Fruit fly (Drosophila melanogaster) whole organism, embryonic: ENCODE measurements around the gene CG43389.

Experiments
- Aef1 ChIP-seq: fragments of 200-800 bp; sonication (Bioruptor generic); IDR thresholded peaks from 3 replicates; pipeline ENCODE4 v1.3.6; 2022; ENCODE audit warnings: missing biosample characterization, missing genetic modification characterization
- CG12219 ChIP-seq: fragments of 200-800 bp; sonication (Bioruptor generic); optimal IDR thresholded peaks from 3 replicates; lab custom pipeline; 2018; ENCODE audit warnings: missing biosample characterization, mild to moderate bottlenecking, missing genetic modification characterization
- CG12391 ChIP-seq: fragments of 200-800 bp; sonication (Bioruptor generic); optimal IDR thresholded peaks from 3 replicates; lab custom pipeline; 2018; ENCODE audit warnings: missing biosample characterization, mild to moderate bottlenecking, missing genetic modification characterization, moderate library complexity
- CG12744 ChIP-seq: fragments of 200-800 bp; sonication (Bioruptor generic); optimal IDR thresholded peaks from 2 replicates; lab custom pipeline; 2016; ENCODE audit warnings: missing biosample characterization, missing genetic modification characterization
- CG13775 ChIP-seq: fragments of 200-800 bp; sonication (Bioruptor generic); optimal IDR thresholded peaks from 3 replicates; lab custom pipeline; 2017; ENCODE audit warnings: missing biosample characterization, mild to moderate bottlenecking, missing genetic modification characterization
- CG15601 ChIP-seq: fragments of 200-800 bp; sonication (Bioruptor generic); optimal IDR thresholded peaks from 3 replicates; lab custom pipeline; 2019; ENCODE audit warnings: missing biosample characterization, mild to moderate bottlenecking, missing genetic modification characterization, moderate library complexity
- CG16813 ChIP-seq: fragments of 200-800 bp; sonication (Bioruptor generic); IDR thresholded peaks from 3 replicates; pipeline ENCODE4 v1.3.6; 2022; ENCODE audit warnings: missing biosample characterization, missing genetic modification characterization; ENCODE audit not compliant: partially characterized antibody
- CG17361 ChIP-seq: fragments of 200-800 bp; sonication (Bioruptor generic); IDR thresholded peaks from 3 replicates; pipeline ENCODE4 v1.3.6; 2022; ENCODE audit warnings: missing biosample characterization, missing genetic modification characterization
- CG17912 ChIP-seq: fragments of 200-800 bp; sonication (Bioruptor generic); optimal IDR thresholded peaks from 2 replicates; lab custom pipeline; 2018; ENCODE audit warnings: missing biosample characterization, mild to moderate bottlenecking, missing genetic modification characterization
- CG31224 ChIP-seq: fragments of 200-800 bp; sonication (Bioruptor generic); IDR thresholded peaks from 2 replicates; pipeline ENCODE4 v1.3.6; 2022; ENCODE audit warnings: missing biosample characterization, missing genetic modification characterization
- CG34422 ChIP-seq: fragments of 200-800 bp; sonication (Bioruptor generic); IDR thresholded peaks from 3 replicates; pipeline ENCODE4 v1.3.6; 2022; ENCODE audit warnings: missing biosample characterization, missing genetic modification characterization
- CG42726 ChIP-seq: fragments of 200-800 bp; sonication (Bioruptor generic); IDR thresholded peaks from 2 replicates; pipeline ENCODE4 v1.3.6; 2022; ENCODE audit warnings: missing biosample characterization, missing genetic modification characterization; ENCODE audit not compliant: partially characterized antibody
- CG4424 ChIP-seq: fragments of 200-800 bp; sonication (Bioruptor generic); optimal IDR thresholded peaks from 3 replicates; lab custom pipeline; 2016; ENCODE audit warnings: missing biosample characterization, missing genetic modification characterization
- CG6272 ChIP-seq: fragments of 200-800 bp; sonication (Bioruptor generic); IDR thresholded peaks from 2 replicates; pipeline ENCODE4 v1.3.6; 2022; ENCODE audit warnings: missing biosample characterization, missing genetic modification characterization
- CG7556 ChIP-seq: fragments of 200-800 bp; sonication (Bioruptor generic); optimal IDR thresholded peaks from 2 replicates; lab custom pipeline; 2017; ENCODE audit warnings: missing biosample characterization, mild to moderate bottlenecking, missing genetic modification characterization
- CG7745 ChIP-seq: fragments of 200-800 bp; sonication (Bioruptor generic); optimal IDR thresholded peaks from 2 replicates; lab custom pipeline; 2018; ENCODE audit warnings: missing biosample characterization, mild to moderate bottlenecking, missing genetic modification characterization, moderate library complexity
- CkIIα-i1 ChIP-seq: fragments of 200-800 bp; sonication (Bioruptor generic); IDR thresholded peaks from 2 replicates; pipeline ENCODE4 v1.3.6; 2022; ENCODE audit warnings: missing biosample characterization, missing genetic modification characterization
- Dbx ChIP-seq: fragments of 200-800 bp; sonication (Bioruptor generic); IDR thresholded peaks from 3 replicates; pipeline ENCODE4 v1.3.6; 2022; ENCODE audit warnings: missing biosample characterization, missing genetic modification characterization
- Doc3 ChIP-seq: fragments of 200-800 bp; sonication (Bioruptor generic); IDR thresholded peaks from 3 replicates; pipeline ENCODE4 v1.3.6; 2022; ENCODE audit warnings: missing biosample characterization, missing genetic modification characterization; ENCODE audit not compliant: partially characterized antibody
- Drgx ChIP-seq: fragments of 200-800 bp; sonication (Bioruptor generic); IDR thresholded peaks from 2 replicates; pipeline ENCODE4 v1.3.6; 2022; ENCODE audit warnings: missing biosample characterization, missing genetic modification characterization
- E2f2 ChIP-seq: fragments of 200-800 bp; sonication (Bioruptor generic); IDR thresholded peaks from 2 replicates; pipeline ENCODE4 v1.3.6; 2022; ENCODE audit warnings: missing biosample characterization, missing genetic modification characterization
- Ets97D ChIP-seq: fragments of 200-800 bp; sonication (Bioruptor generic); optimal IDR thresholded peaks from 3 replicates; lab custom pipeline; 2016; ENCODE audit warnings: missing biosample characterization, missing genetic modification characterization
- HmgD ChIP-seq: fragments of 200-800 bp; sonication (Bioruptor generic); optimal IDR thresholded peaks from 3 replicates; lab custom pipeline; 2016; ENCODE audit warnings: missing biosample characterization, missing genetic modification characterization
- Med ChIP-seq: fragments of 200-800 bp; sonication (Bioruptor generic); peaks from one replicate; lab custom pipeline; 2016; ENCODE audit warnings: missing biosample characterization, missing genetic modification characterization, mild to moderate bottlenecking, inconsistent platforms, moderate library complexity
- Myb ChIP-seq: fragments of 200-800 bp; sonication (Bioruptor generic); optimal IDR thresholded peaks from 2 replicates; lab custom pipeline; 2016; ENCODE audit warnings: missing biosample characterization, missing genetic modification characterization
- NK7.1 ChIP-seq: fragments of 200-800 bp; sonication (Bioruptor generic); optimal IDR thresholded peaks from 3 replicates; lab custom pipeline; 2016; ENCODE audit warnings: missing biosample characterization, missing genetic modification characterization
- NfI ChIP-seq: fragments of 200-800 bp; sonication (Bioruptor generic); optimal IDR thresholded peaks from 3 replicates; lab custom pipeline; 2018; ENCODE audit warnings: missing biosample characterization, mild to moderate bottlenecking, missing genetic modification characterization, moderate library complexity
- Pdp1 ChIP-seq, 2 experiments: fragments of 200-800 bp; sonication (Bioruptor generic); optimal IDR thresholded peaks; 3 replicates each; lab custom pipeline; 2016; ENCODE audit warnings: missing biosample characterization in 2 of 2, missing genetic modification characterization in 2 of 2, mild to moderate bottlenecking in 1 of 2, moderate library complexity in 1 of 2
- Xrp1 ChIP-seq: fragments of 200-800 bp; sonication (Bioruptor generic); IDR thresholded peaks from 2 replicates; pipeline ENCODE4 v1.3.6; 2022; ENCODE audit warnings: missing biosample characterization, missing genetic modification characterization
- cg ChIP-seq: fragments of 200-800 bp; sonication (Bioruptor generic); optimal IDR thresholded peaks from 3 replicates; lab custom pipeline; 2019; ENCODE audit warnings: missing biosample characterization, mild to moderate bottlenecking, missing genetic modification characterization, moderate library complexity
- corto ChIP-seq: fragments of 200-800 bp; sonication (Bioruptor generic); optimal IDR thresholded peaks from 2 replicates; lab custom pipeline; 2016; ENCODE audit warnings: missing biosample characterization, mild to moderate bottlenecking, missing genetic modification characterization, moderate library complexity
- crol ChIP-seq: fragments of 200-800 bp; sonication (Bioruptor generic); IDR thresholded peaks from 2 replicates; pipeline ENCODE4 v1.3.6; 2022; ENCODE audit warnings: missing biosample characterization, missing genetic modification characterization
- disco-r ChIP-seq: fragments of 200-800 bp; sonication (Bioruptor generic); optimal IDR thresholded peaks from 2 replicates; lab custom pipeline; 2016; ENCODE audit warnings: missing biosample characterization, missing genetic modification characterization
- fd3F ChIP-seq: fragments of 200-800 bp; sonication (Bioruptor generic); optimal IDR thresholded peaks from 2 replicates; lab custom pipeline; 2018; ENCODE audit warnings: missing biosample characterization, mild to moderate bottlenecking, missing genetic modification characterization, moderate library complexity
- fd96Cb ChIP-seq: fragments of 200-800 bp; sonication (Bioruptor generic); optimal IDR thresholded peaks from 2 replicates; lab custom pipeline; 2018; ENCODE audit warnings: missing biosample characterization, mild to moderate bottlenecking, missing genetic modification characterization, moderate library complexity
- hb ChIP-seq: fragments of 200-800 bp; sonication (Bioruptor generic); IDR thresholded peaks from 3 replicates; pipeline ENCODE4 v1.3.6; 2022; ENCODE audit warnings: missing biosample characterization, missing genetic modification characterization; ENCODE audit not compliant: partially characterized antibody
- kay ChIP-seq: fragments of 200-800 bp; sonication (Bioruptor generic); optimal IDR thresholded peaks from 2 replicates; lab custom pipeline; 2016; ENCODE audit warnings: missing biosample characterization, missing genetic modification characterization
- lab ChIP-seq: fragments of 200-800 bp; sonication (Bioruptor generic); optimal IDR thresholded peaks from 3 replicates; lab custom pipeline; 2017; ENCODE audit warnings: missing biosample characterization, missing genetic modification characterization, mild to moderate bottlenecking, moderate library complexity, missing genetic modification reagents
- lbe ChIP-seq: fragments of 200-800 bp; sonication (Bioruptor generic); optimal IDR thresholded peaks from 2 replicates; lab custom pipeline; 2016; ENCODE audit warnings: missing biosample characterization, mild to moderate bottlenecking, missing genetic modification characterization
- lilli ChIP-seq: fragments of 200-800 bp; sonication (Bioruptor generic); optimal IDR thresholded peaks from 3 replicates; lab custom pipeline; 2016; ENCODE audit warnings: missing biosample characterization, missing genetic modification characterization
- mirr ChIP-seq: fragments of 200-800 bp; sonication (Bioruptor generic); optimal IDR thresholded peaks from 3 replicates; lab custom pipeline; 2018; ENCODE audit warnings: missing biosample characterization, mild to moderate bottlenecking, missing genetic modification characterization
- nerfin-1 ChIP-seq: fragments of 200-800 bp; sonication (Bioruptor generic); optimal IDR thresholded peaks from 3 replicates; lab custom pipeline; 2019; ENCODE audit warnings: missing biosample characterization, mild to moderate bottlenecking, missing genetic modification characterization, moderate library complexity
- onecut ChIP-seq: fragments of 200-800 bp; sonication (Bioruptor generic); IDR thresholded peaks from 2 replicates; pipeline ENCODE4 v1.3.6; 2022; ENCODE audit warnings: missing biosample characterization, missing genetic modification characterization
- pan ChIP-seq, 4 experiments: fragments of >200 bp in 3 of 4; fragments of 200-800 bp in 1 of 4; sonication (Bioruptor generic) in 1 of 4; optimal IDR thresholded peaks in 3 of 4; IDR thresholded peaks in 1 of 4; 2 replicates each; pipeline versions ENCODE4 v1.3.6 to Lab custom; 2017 to 2022; ENCODE audit warnings: missing biosample characterization in 2 of 4, missing genetic modification characterization in 2 of 4, mixed read lengths in 1 of 4
- shn ChIP-seq: fragments of 200-800 bp; sonication (Bioruptor generic); optimal IDR thresholded peaks from 3 replicates; lab custom pipeline; 2016; ENCODE audit warnings: missing biosample characterization, missing genetic modification characterization
- sug ChIP-seq: fragments of 200-800 bp; optimal IDR thresholded peaks from 2 replicates; lab custom pipeline; 2019; ENCODE audit warnings: missing biosample characterization, mild to moderate bottlenecking, missing genetic modification characterization, moderate library complexity
- vfl ChIP-seq: fragments of 200-800 bp; sonication (Bioruptor generic); optimal IDR thresholded peaks from 2 replicates; lab custom pipeline; 2016; ENCODE audit warnings: missing biosample characterization, missing genetic modification characterization
- zen2 ChIP-seq: fragments of 200-800 bp; sonication (Bioruptor generic); IDR thresholded peaks from 3 replicates; pipeline ENCODE4 v1.3.6; 2022; ENCODE audit warnings: missing biosample characterization, missing genetic modification characterization; ENCODE audit not compliant: partially characterized antibody

Gene CG43389

DNA sequence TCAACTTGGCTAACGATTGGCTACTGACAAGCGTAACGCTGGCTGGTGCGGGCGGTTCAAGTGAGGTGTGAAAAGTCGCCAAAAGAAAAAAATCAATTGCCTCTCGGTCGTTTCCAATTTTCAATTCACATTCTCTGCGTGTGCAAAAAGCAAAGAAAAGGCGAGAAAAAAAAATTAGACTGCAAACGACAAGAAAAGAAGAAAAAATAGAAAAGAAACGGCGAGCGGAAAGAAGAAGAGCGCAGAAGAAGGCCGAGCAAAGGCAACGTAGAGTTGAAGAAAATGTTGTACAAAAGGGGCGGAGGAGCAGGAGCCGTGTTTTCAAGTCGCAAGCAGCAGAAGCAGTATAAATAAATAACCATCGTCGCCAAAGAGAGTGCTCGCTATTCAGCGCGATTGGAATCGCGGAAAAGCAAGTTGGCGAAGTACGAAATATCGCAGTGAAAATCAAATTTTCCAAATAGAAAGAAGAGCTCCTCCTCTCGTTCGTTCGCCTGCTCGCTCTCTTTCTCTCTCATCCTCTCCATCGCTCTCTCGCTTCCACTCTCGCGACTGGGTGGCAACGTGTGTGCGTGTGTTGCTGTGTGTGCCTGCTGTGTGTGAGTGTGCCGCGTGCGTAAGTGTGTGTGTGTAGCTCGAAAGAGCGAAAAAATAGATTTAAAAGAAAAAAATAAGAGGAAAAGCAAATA lies 21.9 kb upstream of the CG43389 start (continued):
- TF ChIP-seq zen2 (GFP tag; lab: Robert Waterston, UW) (0 out of 3 replicates have a peak, but pooled peaks have one; percentile 15), Dbx (GFP tag; lab: Robert Waterston, UW) (0 out of 3 replicates have a peak, but pooled peaks have one; percentile 13), CG7745 (tag; lab: Kevin White, UChicago) (no peak), CG31224 (no peak), lbe (GFP tag; lab: Kevin White, UChicago) (no peak), Med (GFP tag; lab: Kevin White, UChicago) (peak; percentile 22), CG6272 (GFP tag; lab: Robert Waterston, UW) (no peak), Drgx (GFP tag; lab: Robert Waterston, UW) (0 out of 2 replicates have a peak, but pooled peaks have one; percentile 11), HmgD (peak; percentile 16), NfI (GFP tag; lab: Kevin White, UChicago) (peak; percentile 6), disco-r (peak; percentile 17), hb (GFP tag; lab: Robert Waterston, UW) (0 out of 3 replicates have a peak, but pooled peaks have one; percentile 18), onecut (GFP tag; lab: Robert Waterston, UW) (peak; percentile 6; the same call in 1 of the 2 replicates), CG12744 (GFP tag; lab: Kevin White, UChicago) (no peak), vfl (GFP tag; lab: Kevin White, UChicago) (peak; percentile 9), nerfin-1 (tag; lab: Kevin White, UChicago) (peak; percentile 41), CG12219 (GFP tag; lab: Kevin White, UChicago) (peak; percentile 57), Aef1 (no peak), mirr (GFP tag; lab: Kevin White, UChicago) (no peak)

dm6 chr3L:3226458-3226783 lies 21.4 kb upstream of the CG43389 start:
- TF ChIP-seq sug (tag; lab: Kevin White, UChicago), result peak; percentile 48
- no peak for TF ChIP-seq Myb (GFP tag; lab: Kevin White, UChicago)
- no peak for TF ChIP-seq CG7556 (GFP tag; lab: Kevin White, UChicago)
- TF ChIP-seq fd96Cb, result no peak
- no peak for TF ChIP-seq lab (GFP tag; lab: Kevin White, UChicago)
- TF ChIP-seq CG16813 (GFP tag; lab: Robert Waterston, UW), result no peak
- no peak for TF ChIP-seq Ets97D (GFP tag; lab: Kevin White, UChicago)
- TF ChIP-seq Xrp1 (GFP tag; lab: Robert Waterston, UW), result no peak; the same call in 1 of the 2 replicates
- TF ChIP-seq shn (GFP tag; lab: Kevin White, UChicago), result no peak
- no peak for TF ChIP-seq CG42726 (GFP tag; lab: Robert Waterston, UW)
- no peak for TF ChIP-seq CG15601
- TF ChIP-seq Doc3 (GFP tag; lab: Robert Waterston, UW), result no peak
- no peak for TF ChIP-seq E2f2 (GFP tag; lab: Robert Waterston, UW)
- peak; percentile 92 for TF ChIP-seq cg (GFP tag; lab: Kevin White, UChicago)
- TF ChIP-seq kay (GFP tag; lab: Kevin White, UChicago), result no peak
- no peak for TF ChIP-seq pan (optimal IDR thresholded peaks at IDR 0.05; lab: Kevin White, UChicago)
- no peak for TF ChIP-seq pan (GFP tag; optimal IDR thresholded peaks at IDR 0.05 in 1 of 2, IDR thresholded peaks at IDR 0.05 in 1 of 2)
- TF ChIP-seq fd3F, result no peak
- no peak for TF ChIP-seq CG17361
- TF ChIP-seq corto (GFP tag; lab: Kevin White, UChicago), result no peak
- peak; percentile 82 for TF ChIP-seq crol
- no peak for TF ChIP-seq CG13775 (GFP tag; lab: Kevin White, UChicago)
- TF ChIP-seq CkIIα-i1, result no peak
- no peak for TF ChIP-seq CG12391
- no peak for TF ChIP-seq lilli (GFP tag; lab: Kevin White, UChicago)
- TF ChIP-seq NK7.1, result no peak
- TF ChIP-seq CG34422, result peak; percentile 4; the same call in 1 of the 3 replicates
- no peak for TF ChIP-seq CG17912 (GFP tag; lab: Kevin White, UChicago)
- TF ChIP-seq Pdp1 (GFP tag; optimal IDR thresholded peaks at IDR 0.05; lab: Kevin White, UChicago), result peak in 1 of 2 experiments; percentile 41
- TF ChIP-seq CG4424 (GFP tag; lab: Kevin White, UChicago), result no peak
